Worm (Caenorhabditis elegans) whole organism, L4/young adult: Measurements from ENCODE around the gene T24D5.3.

ENCODE experiments used
- W03F9.2 ChIP-seq: fragments of 150-350 bp; optimal IDR thresholded peaks from 2 replicates; lab custom pipeline; 2014; ENCODE audit warnings: missing biosample characterization, missing genetic modification characterization
- dao-5 ChIP-seq: sonication (generic microtip); optimal IDR thresholded peaks from 2 replicates; lab custom pipeline; 2016; ENCODE audit warnings: missing genotype, missing genetic modification characterization, moderate library complexity, missing compliant biosample characterization

- TF ChIP-seq dao-5 (tag; lab: Kevin White, UChicago) (no peak), W03F9.2 (tag; lab: Kevin White, UChicago) (no peak)
Observed at ce11 chrX:12627797-12628196, 47.9 kb downstream of the T24D5.3 start.
